Worm (Caenorhabditis elegans) whole organism, L3 larva: ENCODE data around the gene R102.2.
A peak's percentile ranks its signal among the peaks of the same experiment; 100 is the strongest.

Experiments
- R02D3.7 ChIP-seq: fragments of 150-350 bp; optimal IDR thresholded peaks from 2 replicates; lab custom pipeline; 2014; ENCODE audit warnings: missing biosample characterization, missing genetic modification characterization
- ZK546.5 ChIP-seq: sonication (generic microtip); optimal IDR thresholded peaks from 2 replicates; lab custom pipeline; 2017; ENCODE audit warnings: missing biosample characterization, missing genetic modification characterization
- ama-1 ChIP-seq: fragments of 150-350 bp; optimal IDR thresholded peaks from 2 replicates; lab custom pipeline; 2018
- ceh-16 ChIP-seq: sonication (generic microtip); optimal IDR thresholded peaks from 2 replicates; lab custom pipeline; 2017; ENCODE audit warnings: missing biosample characterization, missing genetic modification characterization
- ceh-28 ChIP-seq: fragments of 150-350 bp; optimal IDR thresholded peaks from 2 replicates; lab custom pipeline; 2014; ENCODE audit warnings: missing biosample characterization, missing genetic modification reagents, missing genetic modification characterization
- ceh-82 ChIP-seq: fragments of 150-350 bp; optimal IDR thresholded peaks from 2 replicates; lab custom pipeline; 2014; ENCODE audit warnings: missing biosample characterization, missing genetic modification characterization
- ceh-9 ChIP-seq: sonication (generic microtip); optimal IDR thresholded peaks from 2 replicates; lab custom pipeline; 2018; ENCODE audit warnings: missing biosample characterization, missing genetic modification characterization
- egl-27 ChIP-seq: sonication (generic microtip); optimal IDR thresholded peaks from 4 replicates; lab custom pipeline; 2017; ENCODE audit warnings: missing biosample characterization, missing genetic modification reagents, missing genetic modification characterization
- elt-1 ChIP-seq: fragments of 150-350 bp; optimal IDR thresholded peaks from 2 replicates; lab custom pipeline; 2014; ENCODE audit warnings: missing biosample characterization, missing genetic modification characterization
- elt-2 ChIP-seq: sonication (generic microtip); optimal IDR thresholded peaks from 2 replicates; lab custom pipeline; 2016; ENCODE audit warnings: missing genetic modification reagents, mild to moderate bottlenecking, missing genetic modification characterization, missing compliant biosample characterization
- elt-3 ChIP-seq, 3 experiments: fragments of 150-350 bp in 1 of 3; sonication (generic microtip) in 2 of 3; optimal IDR thresholded peaks; 2 replicates in 2 of 3; 4 replicates in 1 of 3; lab custom pipeline; 2014 to 2017; ENCODE audit warnings: missing biosample characterization in 3 of 3, missing genetic modification characterization in 3 of 3
- fkh-10 ChIP-seq: sonication (generic microtip); optimal IDR thresholded peaks from 2 replicates; lab custom pipeline; 2017; ENCODE audit warnings: missing biosample characterization, missing genetic modification reagents, missing genetic modification characterization
- fkh-2 ChIP-seq: fragments of 150-350 bp; optimal IDR thresholded peaks from 2 replicates; lab custom pipeline; 2014; ENCODE audit warnings: missing biosample characterization, missing genetic modification reagents, missing genetic modification characterization
- fos-1 ChIP-seq: fragments of 150-350 bp; optimal IDR thresholded peaks from 2 replicates; lab custom pipeline; 2014; ENCODE audit warnings: missing biosample characterization, missing genetic modification characterization
- hmg-11 ChIP-seq: sonication (generic microtip); optimal IDR thresholded peaks from 2 replicates; lab custom pipeline; 2016; ENCODE audit warnings: missing genetic modification characterization, missing compliant biosample characterization
- jun-1 ChIP-seq: fragments of 150-350 bp; optimal IDR thresholded peaks from 2 replicates; lab custom pipeline; 2014; ENCODE audit warnings: missing biosample characterization, missing genetic modification reagents, missing genetic modification characterization
- lin-15B ChIP-seq: fragments of 150-350 bp; optimal IDR thresholded peaks from 2 replicates; lab custom pipeline; 2014; ENCODE audit warnings: missing biosample characterization, missing genetic modification characterization
- lin-39 ChIP-seq: fragments of 150-350 bp; optimal IDR thresholded peaks from 2 replicates; lab custom pipeline; 2018; ENCODE audit warnings: missing biosample characterization, missing genetic modification reagents, missing genetic modification characterization
- mdl-1 ChIP-seq: fragments of 150-350 bp; optimal IDR thresholded peaks from 2 replicates; lab custom pipeline; 2014; ENCODE audit warnings: missing biosample characterization, missing genetic modification characterization
- mml-1 ChIP-seq: fragments of 150-350 bp; sonication (generic microtip); optimal IDR thresholded peaks from 3 replicates; lab custom pipeline; 2014; ENCODE audit warnings: missing biosample characterization, missing genetic modification characterization
- nhr-11 ChIP-seq: fragments of 150-350 bp; optimal IDR thresholded peaks from 2 replicates; lab custom pipeline; 2014; ENCODE audit warnings: missing biosample characterization, missing genetic modification characterization
- nhr-12 ChIP-seq: fragments of 150-350 bp; optimal IDR thresholded peaks from 2 replicates; lab custom pipeline; 2014; ENCODE audit warnings: missing biosample characterization, missing genetic modification characterization
- nhr-23 ChIP-seq: fragments of 150-350 bp; optimal IDR thresholded peaks from 2 replicates; lab custom pipeline; 2014; ENCODE audit warnings: missing biosample characterization, missing genetic modification reagents, missing genetic modification characterization
- nhr-237 ChIP-seq: fragments of 150-350 bp; optimal IDR thresholded peaks from 2 replicates; lab custom pipeline; 2014; ENCODE audit warnings: missing biosample characterization, missing genetic modification characterization
- nhr-28 ChIP-seq: fragments of 150-350 bp; optimal IDR thresholded peaks from 2 replicates; lab custom pipeline; 2014; ENCODE audit warnings: missing biosample characterization, missing genetic modification characterization
- nhr-43 ChIP-seq: sonication (generic microtip); optimal IDR thresholded peaks from 2 replicates; lab custom pipeline; 2016; ENCODE audit warnings: mild to moderate bottlenecking, missing genetic modification characterization, missing compliant biosample characterization; ENCODE audit not compliant: poor library complexity, severe bottlenecking
- nhr-67 ChIP-seq: fragments of 150-350 bp; optimal IDR thresholded peaks from 2 replicates; lab custom pipeline; 2014; ENCODE audit warnings: missing biosample characterization, missing genetic modification characterization
- nhr-76 ChIP-seq: fragments of 150-350 bp; sonication (generic microtip); optimal IDR thresholded peaks from 5 replicates; lab custom pipeline; 2014; ENCODE audit warnings: missing biosample characterization, missing genetic modification characterization
- nhr-77 ChIP-seq: fragments of 150-350 bp; optimal IDR thresholded peaks from 2 replicates; lab custom pipeline; 2014; ENCODE audit warnings: missing biosample characterization, missing genetic modification characterization
- pha-4 ChIP-seq: fragments of 150-350 bp; optimal IDR thresholded peaks from 2 replicates; lab custom pipeline; 2014; ENCODE audit warnings: missing biosample characterization, missing genetic modification reagents, missing genetic modification characterization
- pqm-1 ChIP-seq: fragments of 150-350 bp; optimal IDR thresholded peaks from 2 replicates; lab custom pipeline; 2017; ENCODE audit warnings: missing biosample characterization, missing genetic modification characterization, inconsistent platforms
- sea-2 ChIP-seq: fragments of 150-350 bp; sonication (generic microtip); optimal IDR thresholded peaks from 4 replicates; lab custom pipeline; 2014; ENCODE audit warnings: missing biosample characterization, missing genetic modification reagents, missing genetic modification characterization
- skn-1 ChIP-seq: fragments of 150-350 bp; optimal IDR thresholded peaks from 2 replicates; lab custom pipeline; 2014; ENCODE audit warnings: missing biosample characterization, missing genetic modification characterization
- snpc-4 ChIP-seq: fragments of 150-350 bp; optimal IDR thresholded peaks from 2 replicates; lab custom pipeline; 2014; ENCODE audit warnings: missing biosample characterization, missing genetic modification characterization
- tbx-2 ChIP-seq: sonication (generic microtip); optimal IDR thresholded peaks from 2 replicates; lab custom pipeline; 2016; ENCODE audit warnings: mild to moderate bottlenecking, missing genetic modification characterization, missing compliant biosample characterization
- unc-39 ChIP-seq: sonication (generic microtip); optimal IDR thresholded peaks from 4 replicates; lab custom pipeline; 2017; ENCODE audit warnings: missing biosample characterization, missing genetic modification characterization
- unc-62 ChIP-seq: fragments of 150-350 bp; sonication (generic microtip); optimal IDR thresholded peaks from 4 replicates; lab custom pipeline; 2014; ENCODE audit warnings: missing biosample characterization, missing genetic modification reagents, missing genetic modification characterization
- zag-1 ChIP-seq: fragments of 150-350 bp; optimal IDR thresholded peaks from 2 replicates; lab custom pipeline; 2014; ENCODE audit warnings: missing biosample characterization, missing genetic modification characterization
- ztf-11 ChIP-seq: fragments of 150-350 bp; optimal IDR thresholded peaks from 2 replicates; lab custom pipeline; 2014; ENCODE audit warnings: missing biosample characterization, missing genetic modification characterization
- ztf-4 ChIP-seq: fragments of 150-350 bp; optimal IDR thresholded peaks from 2 replicates; lab custom pipeline; 2014; ENCODE audit warnings: missing biosample characterization, missing genetic modification characterization

Gene R102.2

ce11 chrIV:10701866-10702458 lies 14.6 kb downstream of the R102.2 start:
- TF ChIP-seq pqm-1 (no peak), ZK546.5 (tag; lab: Kevin White, UChicago) (no peak), sea-2 (GFP tag; lab: Kevin White, UChicago) (no peak), elt-3 (tag; optimal IDR thresholded peaks at IDR 0.05; lab: Kevin White, UChicago) (peak in 1 of 3 experiments; percentile 28), nhr-12 (no peak), unc-39 (tag; lab: Kevin White, UChicago) (no peak), nhr-43 (tag; lab: Kevin White, UChicago) (peak; percentile 71), elt-1 (tag; lab: Kevin White, UChicago) (no peak), nhr-23 (tag; lab: Kevin White, UChicago) (peak; percentile 37)

- no peak for TF ChIP-seq ceh-82
- no peak for TF ChIP-seq elt-2 (tag; lab: Kevin White, UChicago)
- no peak for TF ChIP-seq nhr-237 (tag; lab: Kevin White, UChicago)
- TF ChIP-seq nhr-76 (tag; lab: Kevin White, UChicago) = no peak
- TF ChIP-seq ceh-9 = no peak
- TF ChIP-seq fos-1 = no peak
- TF ChIP-seq egl-27 (tag; lab: Kevin White, UChicago) = no peak
- no peak for TF ChIP-seq mdl-1
- no peak for TF ChIP-seq jun-1 (tag; lab: Kevin White, UChicago)
- no peak for TF ChIP-seq zag-1 (tag; lab: Kevin White, UChicago)
- no peak for TF ChIP-seq ceh-16 (tag; lab: Kevin White, UChicago)
- no peak for TF ChIP-seq nhr-43 (tag; lab: Kevin White, UChicago)
- TF ChIP-seq, all 47 proteins: peak for 0
Observed at ce11 chrIV:10705176-10705575, 17.8 kb downstream of the R102.2 start, which contains the start of gene R102.10. TSS of gene R102.10 (plus strand) at chrIV:10705476.

ce11 chrIV:10706090-10706489 lies 18.7 kb downstream of the R102.2 start, which contains the start of gene R102.6:
TSS of gene R102.6 (minus strand) at chrIV:10706190.
- TF ChIP-seq nhr-12 (no peak), nhr-77 (tag; lab: Kevin White, UChicago) (no peak), fkh-2 (no peak), ceh-16 (tag; lab: Kevin White, UChicago) (no peak), zag-1 (tag; lab: Kevin White, UChicago) (no peak), nhr-43 (tag; lab: Kevin White, UChicago) (no peak), elt-2 (tag; lab: Kevin White, UChicago) (no peak), lin-39 (tag; lab: Kevin White, UChicago) (no peak), unc-62 (GFP tag; lab: Kevin White, UChicago) (no peak), nhr-76 (tag; lab: Kevin White, UChicago) (no peak), snpc-4 (tag; lab: Kevin White, UChicago) (no peak), skn-1 (tag; lab: Kevin White, UChicago) (no peak), ztf-11 (tag; lab: Kevin White, UChicago) (no peak), ama-1 (lab: Kevin White, UChicago) (no peak), nhr-237 (tag; lab: Kevin White, UChicago) (no peak), lin-15B (tag; lab: Kevin White, UChicago) (no peak)

- no peak for TF ChIP-seq egl-27 (tag; lab: Kevin White, UChicago)
- TF ChIP-seq lin-39 (tag; lab: Kevin White, UChicago) = no peak
- TF ChIP-seq jun-1 (tag; lab: Kevin White, UChicago) = no peak
- no peak for TF ChIP-seq zag-1 (tag; lab: Kevin White, UChicago)
- TF ChIP-seq unc-62 (GFP tag; lab: Kevin White, UChicago) = no peak
- no peak for TF ChIP-seq ceh-82
- no peak for TF ChIP-seq unc-39 (tag; lab: Kevin White, UChicago)
- no peak for TF ChIP-seq sea-2 (GFP tag; lab: Kevin White, UChicago)
- no peak for TF ChIP-seq ZK546.5 (tag; lab: Kevin White, UChicago)
- TF ChIP-seq mdl-1 = no peak
- TF ChIP-seq skn-1 (tag; lab: Kevin White, UChicago) = no peak
- TF ChIP-seq nhr-28 (tag; lab: Kevin White, UChicago) = no peak
Observed at ce11 chrIV:10711729-10712128, 24.3 kb downstream of the R102.2 start, which contains the start of gene glb-21. TSS of gene glb-21 (minus strand) at chrIV:10711794.

- TF ChIP-seq ZK546.5 (tag; lab: Kevin White, UChicago) (no peak), mdl-1 (no peak), ceh-16 (tag; lab: Kevin White, UChicago) (no peak), pqm-1 (peak; percentile 7), tbx-2 (no peak), fos-1 (no peak), ama-1 (lab: Kevin White, UChicago) (no peak), hmg-11 (tag; lab: Kevin White, UChicago) (no peak), ztf-4 (tag; lab: Kevin White, UChicago) (no peak), R02D3.7 (tag; lab: Kevin White, UChicago) (no peak), ceh-82 (no peak), nhr-11 (no peak), mml-1 (no peak), fkh-10 (GFP tag; lab: Kevin White, UChicago) (no peak), unc-62 (GFP tag; lab: Kevin White, UChicago) (no peak), ztf-11 (tag; lab: Kevin White, UChicago) (no peak), lin-39 (tag; lab: Kevin White, UChicago) (no peak), nhr-76 (tag; lab: Kevin White, UChicago) (no peak), nhr-67 (tag; lab: Kevin White, UChicago) (no peak), egl-27 (tag; lab: Kevin White, UChicago) (no peak), elt-2 (tag; lab: Kevin White, UChicago) (peak; percentile 2), zag-1 (tag; lab: Kevin White, UChicago) (no peak), pha-4 (tag; lab: Kevin White, UChicago) (peak; percentile 78), nhr-77 (tag; lab: Kevin White, UChicago) (no peak), ceh-28 (tag; lab: Kevin White, UChicago) (no peak)
Observed at ce11 chrIV:10714594-10714993, 27.2 kb downstream of the R102.2 start.
